Fruit fly (Drosophila melanogaster) whole organism: ENCODE results near the gene CG8814.

ENCODE experiments used
- CG8478 ChIP-seq: fragments of >200 bp; optimal IDR thresholded peaks from 2 replicates; lab custom pipeline; 2018; ENCODE audit warnings: inconsistent platforms
- Dll ChIP-seq: fragments of >200 bp; optimal IDR thresholded peaks from 2 replicates; lab custom pipeline; 2017
- EcR ChIP-seq, 2 experiments: fragments of >200 bp; optimal IDR thresholded peaks; 2 replicates each; lab custom pipeline; 2017; ENCODE audit warnings: missing biosample characterization in 2 of 2, missing genetic modification characterization in 2 of 2, missing genetic modification reagents in 2 of 2
- pan ChIP-seq: fragments of >200 bp; optimal IDR thresholded peaks from 2 replicates; lab custom pipeline; 2017
- psq ChIP-seq: fragments of >200 bp; optimal IDR thresholded peaks from 2 replicates; lab custom pipeline; 2017
- usp ChIP-seq: fragments of >200 bp; optimal IDR thresholded peaks from 2 replicates; lab custom pipeline; 2017; ENCODE audit warnings: missing biosample characterization, missing genetic modification characterization, mixed read lengths

CG8814 gene

DNA sequence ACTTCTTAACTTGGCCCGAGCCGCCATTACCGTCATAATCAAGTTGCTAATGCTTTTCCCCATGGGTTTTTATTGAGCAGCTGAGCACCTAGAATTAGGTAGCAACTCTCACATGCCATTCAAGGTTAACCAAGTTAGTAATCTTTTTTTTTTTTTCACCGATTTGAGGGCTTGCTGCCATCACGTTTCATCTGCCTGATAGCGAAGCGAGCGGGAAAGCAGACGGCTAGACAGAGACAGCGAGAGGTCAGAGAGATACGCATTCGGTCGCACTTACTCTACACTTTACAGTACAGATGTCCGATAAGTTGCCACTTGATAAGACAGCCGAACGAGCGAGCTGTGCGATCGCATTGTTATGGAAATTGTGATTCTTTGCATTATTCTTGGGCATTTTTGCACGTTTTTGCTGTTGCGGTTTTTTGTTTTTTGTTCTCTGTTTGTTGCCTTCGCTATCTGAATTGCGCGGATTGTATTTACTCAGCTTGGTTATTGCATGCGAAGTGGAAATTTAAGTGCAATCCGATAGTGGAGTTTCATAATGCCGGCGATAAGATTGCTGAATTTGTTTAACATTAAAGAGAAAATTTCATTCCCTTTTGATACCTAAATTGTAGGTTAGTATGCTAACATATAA is 25.8 kb downstream of the CG8814 start:
- TF ChIP-seq EcR (GFP tag; optimal IDR thresholded peaks at IDR 0.05; lab: Kevin White, UChicago) (peak in 1 of 2 experiments; percentile 29), Dll (lab: Kevin White, UChicago) (no peak), pan (lab: Kevin White, UChicago) (no peak), CG8478 (lab: Kevin White, UChicago) (no peak), psq (no peak), usp (GFP tag; lab: Kevin White, UChicago) (no peak)

DNA sequence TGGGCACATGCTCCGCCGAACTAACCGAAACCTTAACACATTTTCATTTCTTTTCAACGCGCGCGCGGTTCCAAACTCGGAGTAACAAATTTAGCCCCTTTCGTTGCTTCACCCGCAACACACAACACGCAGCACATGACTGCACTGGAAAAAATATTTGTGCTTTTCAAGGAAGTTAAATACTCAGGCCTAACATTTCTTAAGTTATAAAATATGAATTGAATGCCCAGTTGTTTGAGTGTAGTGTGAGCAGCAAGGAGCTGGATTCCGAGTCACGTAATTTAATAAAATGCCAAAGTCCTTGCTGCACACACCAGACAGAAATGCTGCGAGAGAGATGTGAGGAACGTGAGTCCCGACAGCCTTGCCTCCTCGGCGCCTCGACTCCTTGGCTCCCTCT is 26.8 kb downstream of the CG8814 start:
- TF ChIP-seq CG8478 (lab: Kevin White, UChicago) (no peak), pan (lab: Kevin White, UChicago) (no peak), psq (no peak), Dll (lab: Kevin White, UChicago) (no peak), usp (GFP tag; lab: Kevin White, UChicago) (no peak), EcR (GFP tag; optimal IDR thresholded peaks at IDR 0.05; lab: Kevin White, UChicago) (no peak)

- TF ChIP-seq pan (lab: Kevin White, UChicago), result no peak
Measured at dm6 chr2L:2903649-2904048, 29.0 kb downstream of the CG8814 start.

DNA sequence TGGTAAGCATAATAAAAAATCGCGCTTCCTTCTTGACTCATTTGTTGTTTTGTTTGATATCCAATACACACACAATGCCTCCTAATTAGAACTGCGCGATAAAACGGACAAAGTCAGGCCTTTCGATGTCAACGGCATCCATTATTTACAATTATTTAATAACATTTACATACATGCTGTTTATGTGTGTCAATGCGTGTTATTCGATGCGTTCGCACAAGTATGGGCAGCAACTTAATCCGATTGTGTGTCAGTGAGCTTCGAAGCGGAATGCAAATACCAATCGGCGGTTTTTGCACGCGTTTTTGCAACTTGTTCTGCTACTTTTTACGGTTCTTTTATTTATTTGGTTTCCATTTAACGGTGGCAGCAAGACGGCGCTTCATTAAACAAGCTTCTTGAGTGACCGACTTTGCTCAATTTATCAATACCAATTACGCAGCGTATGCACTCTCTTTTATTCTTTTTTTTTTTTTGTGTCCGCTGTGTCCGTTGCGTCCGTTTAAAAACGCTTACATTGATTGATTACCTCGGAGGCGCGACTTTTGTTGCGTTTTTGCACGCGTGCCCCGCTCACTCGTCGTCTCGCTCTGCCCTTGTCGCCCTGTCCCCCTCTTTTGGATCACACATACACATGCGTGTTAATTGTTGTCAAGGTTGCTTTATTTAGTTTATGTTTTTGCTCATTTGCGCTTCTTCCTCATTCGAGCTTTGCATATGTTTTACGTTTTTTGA is 29.8 kb downstream of the CG8814 start:
- TF ChIP-seq Dll (lab: Kevin White, UChicago) (no peak), CG8478 (lab: Kevin White, UChicago) (no peak), psq (no peak), EcR (GFP tag; optimal IDR thresholded peaks at IDR 0.05; lab: Kevin White, UChicago) (no peak), pan (lab: Kevin White, UChicago) (no peak), usp (GFP tag; lab: Kevin White, UChicago) (no peak)

DNA sequence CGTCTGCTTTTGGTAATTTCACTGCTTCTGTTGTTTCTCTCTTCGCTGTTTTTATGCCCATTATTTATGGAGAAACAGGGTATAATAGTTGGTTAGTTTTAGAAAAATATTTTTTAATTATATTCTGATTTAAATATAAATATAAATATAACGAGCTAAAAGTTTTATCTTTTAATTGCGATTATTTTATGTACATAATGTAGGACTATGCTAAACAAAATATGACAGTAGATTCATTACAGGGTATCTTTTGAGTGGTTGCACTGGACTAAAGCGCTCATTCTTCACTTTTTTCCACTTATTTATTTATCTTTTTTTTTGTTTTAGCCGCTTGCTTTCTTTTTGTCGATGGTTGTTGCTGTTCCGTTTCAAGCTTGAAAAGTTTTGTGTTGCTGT is 30.4 kb downstream of the CG8814 start:
- TF ChIP-seq EcR (GFP tag; optimal IDR thresholded peaks at IDR 0.05; lab: Kevin White, UChicago), result no peak
- peak; percentile 69 for TF ChIP-seq pan (lab: Kevin White, UChicago)

dm6 chr2L:2906122-2906521 is 31.4 kb downstream of the CG8814 start:
- TF ChIP-seq usp (GFP tag; lab: Kevin White, UChicago), result no peak
- TF ChIP-seq Dll (lab: Kevin White, UChicago), result no peak
- TF ChIP-seq pan (lab: Kevin White, UChicago), result no peak
- no peak for TF ChIP-seq EcR (GFP tag; optimal IDR thresholded peaks at IDR 0.05; lab: Kevin White, UChicago)
- no peak for TF ChIP-seq CG8478 (lab: Kevin White, UChicago)
- no peak for TF ChIP-seq psq

DNA sequence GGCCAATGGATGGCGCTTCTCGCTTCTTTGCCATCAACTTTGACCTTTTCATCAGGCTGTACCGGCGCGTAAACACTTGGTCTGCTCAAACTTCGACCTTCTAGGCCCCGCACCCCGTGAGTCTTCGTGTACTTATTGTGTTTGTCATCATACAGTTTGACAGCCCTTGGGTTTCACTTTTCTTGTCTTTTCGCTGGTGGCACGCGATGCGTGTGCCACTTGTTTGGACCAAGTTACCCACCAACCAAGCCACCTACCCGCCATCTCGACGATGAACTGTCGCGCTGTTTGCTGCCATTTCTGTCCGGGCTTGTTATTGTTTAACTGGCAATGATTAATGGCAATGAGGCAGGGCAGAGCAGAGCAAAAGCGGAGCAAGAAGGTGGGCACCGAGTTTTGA is 33.1 kb downstream of the CG8814 start:
- TF ChIP-seq usp (GFP tag; lab: Kevin White, UChicago) (no peak), Dll (lab: Kevin White, UChicago) (no peak), psq (no peak), EcR (GFP tag; optimal IDR thresholded peaks at IDR 0.05; lab: Kevin White, UChicago) (no peak), pan (lab: Kevin White, UChicago) (no peak), CG8478 (lab: Kevin White, UChicago) (no peak)

dm6 chr2L:2908440-2909154 is 33.9 kb downstream of the CG8814 start:
- TF ChIP-seq CG8478 (lab: Kevin White, UChicago), result peak; percentile 8
- TF ChIP-seq pan (lab: Kevin White, UChicago), result no peak
- TF ChIP-seq EcR (GFP tag; optimal IDR thresholded peaks at IDR 0.05; lab: Kevin White, UChicago), result peak; percentile 87 to 89

DNA sequence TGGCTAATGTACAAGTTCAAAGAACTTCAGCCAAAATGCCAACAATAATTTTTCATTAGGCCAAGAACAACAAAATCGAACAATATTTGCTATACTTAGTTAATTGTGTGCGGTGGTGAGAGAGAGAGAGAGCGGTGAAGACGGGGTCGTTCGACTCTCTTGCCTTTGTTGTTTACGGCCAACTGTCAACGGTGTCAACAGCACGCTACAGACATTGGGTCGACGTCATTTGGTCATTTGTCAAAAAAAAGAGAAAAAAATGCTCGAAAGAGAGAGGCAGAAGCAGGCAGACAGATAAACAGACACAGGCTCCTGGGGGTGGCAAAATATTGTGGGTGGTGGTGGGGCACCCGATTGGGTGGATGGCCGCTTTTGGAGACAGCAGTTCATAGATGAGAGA is 34.8 kb downstream of the CG8814 start:
- no peak for TF ChIP-seq EcR (GFP tag; optimal IDR thresholded peaks at IDR 0.05; lab: Kevin White, UChicago)
- no peak for TF ChIP-seq pan (lab: Kevin White, UChicago)
- no peak for TF ChIP-seq psq
- no peak for TF ChIP-seq usp (GFP tag; lab: Kevin White, UChicago)
- no peak for TF ChIP-seq CG8478 (lab: Kevin White, UChicago)
- TF ChIP-seq Dll (lab: Kevin White, UChicago), result no peak

DNA sequence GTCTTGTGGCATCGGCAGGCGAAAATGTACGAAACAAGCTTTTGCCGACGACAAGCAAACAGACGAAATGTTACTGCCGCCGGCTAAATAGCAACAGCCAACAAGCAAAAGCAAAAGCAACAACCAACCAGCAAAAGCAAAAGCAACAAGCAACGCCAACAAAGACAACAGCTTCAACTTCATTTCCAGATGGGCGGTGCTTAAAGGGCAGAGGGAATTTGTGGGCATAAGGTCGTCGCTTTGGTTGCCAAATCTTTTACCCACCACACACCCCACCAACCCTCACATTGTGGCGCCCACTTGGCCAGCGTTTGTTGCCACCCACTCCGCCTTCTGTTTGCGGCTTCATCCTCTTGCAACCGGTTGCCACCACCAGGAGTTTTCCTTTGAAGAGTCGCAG is 36.3 kb downstream of the CG8814 start:
- no peak for TF ChIP-seq EcR (GFP tag; optimal IDR thresholded peaks at IDR 0.05; lab: Kevin White, UChicago)
- TF ChIP-seq CG8478 (lab: Kevin White, UChicago), result no peak
- TF ChIP-seq usp (GFP tag; lab: Kevin White, UChicago), result no peak
- TF ChIP-seq Dll (lab: Kevin White, UChicago), result no peak
- TF ChIP-seq psq, result no peak
- no peak for TF ChIP-seq pan (lab: Kevin White, UChicago)

dm6 chr2L:2920641-2921040 is 46.0 kb downstream of the CG8814 start:
- TF ChIP-seq pan (lab: Kevin White, UChicago) (no peak), EcR (GFP tag; optimal IDR thresholded peaks at IDR 0.05; lab: Kevin White, UChicago) (no peak), CG8478 (lab: Kevin White, UChicago) (no peak), psq (no peak), Dll (lab: Kevin White, UChicago) (no peak), usp (GFP tag; lab: Kevin White, UChicago) (no peak)
